Worm (Caenorhabditis elegans): ENCODE measurements around the gene nas-7.

nas-7 gene

ce11 chrII:7356326-7356725 is 46.2 kb downstream of the nas-7 start, which contains the start of gene haf-2:
TSS of gene haf-2 (minus strand) at chrII:7356426.
- no peak for TF ChIP-seq cnd-1 (tag; optimal IDR thresholded peaks at IDR 0.05)
- no peak for TF ChIP-seq nhr-28 (tag; optimal IDR thresholded peaks at IDR 0.05)
- no peak for TF ChIP-seq nhr-2 (tag; optimal IDR thresholded peaks at IDR 0.05)
- no peak for TF ChIP-seq drap-1 (GFP tag; optimal IDR thresholded peaks at IDR 0.05)
- no peak for TF ChIP-seq M03D4.4 (tag; optimal IDR thresholded peaks at IDR 0.05)
- TF ChIP-seq sptf-1 (tag; optimal IDR thresholded peaks at IDR 0.05), result no peak
- no peak for TF ChIP-seq ceh-83 (GFP tag; optimal IDR thresholded peaks at IDR 0.05)
- no peak for TF ChIP-seq elt-3 (tag; optimal IDR thresholded peaks at IDR 0.05)

ce11 chrII:7353027-7353426 is 49.5 kb downstream of the nas-7 start:
- TF ChIP-seq lin-13 (tag; optimal IDR thresholded peaks at IDR 0.05) (no peak), mep-1 (tag; optimal IDR thresholded peaks at IDR 0.05) (no peak), mab-5 (tag; optimal IDR thresholded peaks at IDR 0.05) (no peak), cnd-1 (tag; optimal IDR thresholded peaks at IDR 0.05) (no peak), elt-1 (tag; optimal IDR thresholded peaks at IDR 0.05; ENCODE audit: borderline replicate concordance, insufficient read depth) (no peak), nhr-237 (tag; optimal IDR thresholded peaks at IDR 0.05) (no peak), drap-1 (GFP tag; optimal IDR thresholded peaks at IDR 0.05) (no peak), nhr-2 (tag; optimal IDR thresholded peaks at IDR 0.05) (no peak), sptf-1 (tag; optimal IDR thresholded peaks at IDR 0.05) (no peak), hlh-1 (tag; optimal IDR thresholded peaks at IDR 0.05) (no peak), M03D4.4 (tag; optimal IDR thresholded peaks at IDR 0.05) (no peak), sem-2 (GFP tag; optimal IDR thresholded peaks at IDR 0.05) (no peak), ztf-11 (tag; optimal IDR thresholded peaks at IDR 0.05) (no peak), elt-3 (tag; optimal IDR thresholded peaks at IDR 0.05) (no peak), ceh-39 (tag; optimal IDR thresholded peaks at IDR 0.05) (no peak), blmp-1 (tag; optimal IDR thresholded peaks at IDR 0.05) (no peak), snpc-4 (tag; optimal IDR thresholded peaks at IDR 0.05) (no peak), ham-2 (GFP tag; optimal IDR thresholded peaks at IDR 0.05) (no peak), bed-3 (GFP tag; optimal IDR thresholded peaks at IDR 0.05) (no peak), zip-8 (tag; optimal IDR thresholded peaks at IDR 0.05) (no peak)

ce11 chrII:7352507-7352906 is 50.0 kb downstream of the nas-7 start, which contains the start of gene hsp-4:
TSS of gene hsp-4 (minus strand) at chrII:7352645.
- TF ChIP-seq M03D4.4 (tag; optimal IDR thresholded peaks at IDR 0.05), result no peak
- TF ChIP-seq nhr-2 (tag; optimal IDR thresholded peaks at IDR 0.05), result peak; percentile 10
- TF ChIP-seq bed-3 (GFP tag; optimal IDR thresholded peaks at IDR 0.05), result no peak

All from whole organism, mixed stage, embryonic.